Worm (Caenorhabditis elegans) whole organism, young adult: ENCODE measurements around the gene srt-39.

ENCODE experiments used
- K11D2.4 ChIP-seq: fragments of 200-800 bp; sonication (Bioruptor generic); IDR thresholded peaks from 2 replicates; pipeline ENCODE4 v1.3.6; 2022; ENCODE audit warnings: missing genetic modification reagents, missing genetic modification characterization, missing compliant biosample characterization
- snpc-4 ChIP-seq, 5 experiments: fragments of 150-350 bp in 1 of 5; sonication (generic microtip) in 4 of 5; optimal IDR thresholded peaks; 2 replicates each; lab custom pipeline; 2014 to 2018; ENCODE audit warnings: missing genetic modification characterization in 5 of 5, missing biosample characterization in 3 of 5, antibody characterized with exemption in 2 of 5, mild to moderate bottlenecking in 2 of 5, missing compliant biosample characterization in 2 of 5, missing genotype in 2 of 5, moderate library complexity in 2 of 5, missing genetic modification reagents in 1 of 5

DNA sequence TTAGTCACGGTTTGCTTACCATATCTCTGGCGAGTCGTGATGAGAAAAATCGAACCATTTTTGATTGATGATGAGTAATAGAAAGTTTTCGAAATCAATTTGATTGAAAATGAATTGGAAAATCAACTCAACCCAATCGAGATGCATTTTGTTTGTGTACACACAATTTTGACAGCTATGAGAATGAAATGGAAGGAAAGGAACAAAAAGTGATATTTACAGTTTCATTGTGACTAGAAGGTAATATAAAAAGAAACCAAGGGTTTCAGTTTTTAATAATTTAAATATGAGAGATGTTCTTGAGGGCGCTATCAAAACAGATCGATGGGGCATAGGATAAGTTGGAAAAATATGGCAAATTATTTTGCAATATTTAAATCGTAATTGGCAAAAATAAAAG is 32.5 kb downstream of the srt-39 start, which contains the start of gene cal-1:
- no peak for TF ChIP-seq K11D2.4 (GFP tag; lab: Robert Waterston, UW)
- no peak for TF ChIP-seq snpc-4 (GFP tag; optimal IDR thresholded peaks at IDR 0.05; lab: Kevin White, UChicago)
- TF ChIP-seq snpc-4 (tag; optimal IDR thresholded peaks at IDR 0.05; lab: Kevin White, UChicago) = no peak
